Fruit fly (Drosophila melanogaster): ENCODE data around the gene Srx.
A peak's percentile ranks its signal among the peaks of the same experiment; 100 is the strongest.

Srx gene

dm6 chrX:17887208-17887627 is 30.4 kb downstream of the Srx start, which contains the start of gene mnb (continued):
- TF ChIP-seq tin (GFP tag; optimal IDR thresholded peaks at IDR 0.05) = peak; percentile 2
- TF ChIP-seq E2f1 (GFP tag; IDR thresholded peaks at IDR 0.05) = no peak
- TF ChIP-seq bbx (GFP tag; IDR thresholded peaks at IDR 0.05; ENCODE audit: partially characterized antibody) = peak; percentile 99
- TF ChIP-seq z (GFP tag; IDR thresholded peaks at IDR 0.05) = no peak
- peak; percentile 71 for TF ChIP-seq Lhr (GFP tag; optimal IDR thresholded peaks at IDR 0.05)
- TF ChIP-seq croc (GFP tag; conservative IDR thresholded peaks at IDR 0.05) = no peak
- no peak for TF ChIP-seq oc (tag; optimal IDR thresholded peaks at IDR 0.05)
- no peak for TF ChIP-seq CG18262 (tag; optimal IDR thresholded peaks at IDR 0.05)
- peak; percentile 58 for TF ChIP-seq CG9797 (GFP tag; optimal IDR thresholded peaks at IDR 0.05)
- no peak for TF ChIP-seq fd3F (GFP tag; optimal IDR thresholded peaks at IDR 0.05)
- no peak for TF ChIP-seq eve (GFP tag; optimal IDR thresholded peaks at IDR 0.05)
- TF ChIP-seq CG2129 (GFP tag; IDR thresholded peaks at IDR 0.05; ENCODE audit: partially characterized antibody) = peak; percentile 99
- TF ChIP-seq sens (GFP tag) = peak; percentile 91
- no peak for TF ChIP-seq CG9609 (GFP tag; optimal IDR thresholded peaks at IDR 0.05)
- no peak for TF ChIP-seq wek (GFP tag; optimal IDR thresholded peaks at IDR 0.05)
- peak; percentile 99 for TF ChIP-seq ato (GFP tag; IDR thresholded peaks at IDR 0.05; ENCODE audit: partially characterized antibody)
- TF ChIP-seq CG10565 (GFP tag; optimal IDR thresholded peaks at IDR 0.05) = no peak
- TF ChIP-seq CG10959 (GFP tag; IDR thresholded peaks at IDR 0.05) = no peak
- TF ChIP-seq CG16813 (GFP tag; IDR thresholded peaks at IDR 0.05; ENCODE audit: partially characterized antibody) = peak; percentile 99
- TF ChIP-seq pita (GFP tag; optimal IDR thresholded peaks at IDR 0.05) = peak; percentile 88
- TF ChIP-seq Hmx (GFP tag; optimal IDR thresholded peaks at IDR 0.05) = no peak
- no peak for TF ChIP-seq nerfin-1 (tag; optimal IDR thresholded peaks at IDR 0.05)
- TF ChIP-seq D19A (tag; optimal IDR thresholded peaks at IDR 0.05) = no peak
- peak; percentile 6 for TF ChIP-seq tx (GFP tag; optimal IDR thresholded peaks at IDR 0.05)
- peak; percentile 99 for TF ChIP-seq Scr (GFP tag; IDR thresholded peaks at IDR 0.05; ENCODE audit: partially characterized antibody)
- TF ChIP-seq Fer2 (tag; optimal IDR thresholded peaks at IDR 0.05) = no peak
- TF ChIP-seq otp (GFP tag; IDR thresholded peaks at IDR 0.05) = no peak
- TF ChIP-seq CG1832 (GFP tag; optimal IDR thresholded peaks at IDR 0.05) = no peak
- no peak for TF ChIP-seq kah (GFP tag; optimal IDR thresholded peaks at IDR 0.05)
- TF ChIP-seq ken (GFP tag; IDR thresholded peaks at IDR 0.05) = no peak
- peak; percentile 24 for TF ChIP-seq Mes4 (GFP tag; optimal IDR thresholded peaks at IDR 0.05)
- TF ChIP-seq Ets97D (GFP tag; optimal IDR thresholded peaks at IDR 0.05) = peak; percentile 68
- peak; percentile 38; the same call in 1 of the 2 replicates for TF ChIP-seq CG9215 (GFP tag; IDR thresholded peaks at IDR 0.05)
- no peak for TF ChIP-seq ac (GFP tag; optimal IDR thresholded peaks at IDR 0.05)
- TF ChIP-seq Hsf (GFP tag; optimal IDR thresholded peaks at IDR 0.05) = peak; percentile 11
- no peak for TF ChIP-seq CG7987 (GFP tag; optimal IDR thresholded peaks at IDR 0.05)
- TF ChIP-seq Elba2 (GFP tag; optimal IDR thresholded peaks at IDR 0.05) = no peak
- TF ChIP-seq chinmo (GFP tag; IDR thresholded peaks at IDR 0.05; ENCODE audit: partially characterized antibody) = peak; percentile 94; the same call in 3 of the 4 replicates
- peak; percentile 52 for TF ChIP-seq CG15514 (GFP tag; optimal IDR thresholded peaks at IDR 0.05)
- TF ChIP-seq ab (GFP tag; optimal IDR thresholded peaks at IDR 0.05) = no peak
- TF ChIP-seq btn (GFP tag; optimal IDR thresholded peaks at IDR 0.05) = no peak
- TF ChIP-seq Dad (GFP tag; optimal IDR thresholded peaks at IDR 0.05) = no peak
- no peak for TF ChIP-seq CG18619 (GFP tag; optimal IDR thresholded peaks at IDR 0.05)
- TF ChIP-seq Dref (GFP tag; IDR thresholded peaks at IDR 0.05) = peak; percentile 80
- TF ChIP-seq sob (GFP tag; IDR thresholded peaks at IDR 0.05) = 0 out of 2 replicates have a peak, but pooled peaks have one; percentile 30
- peak; percentile 22 for TF ChIP-seq Bdp1 (GFP tag; optimal IDR thresholded peaks at IDR 0.05)
- TF ChIP-seq CG16863 (GFP tag; optimal IDR thresholded peaks at IDR 0.05) = peak; percentile 26
- no peak for TF ChIP-seq prd (optimal IDR thresholded peaks at IDR 0.05)
- peak; percentile 40; the same call in 1 of the 3 replicates for TF ChIP-seq prd (GFP tag; IDR thresholded peaks at IDR 0.05)
- no peak for TF ChIP-seq sc (optimal IDR thresholded peaks at IDR 0.05)
- TF ChIP-seq sc (GFP tag; optimal IDR thresholded peaks at IDR 0.05) = no peak
- TF ChIP-seq CG8478 (optimal IDR thresholded peaks at IDR 0.05) = no peak
